Worm (Caenorhabditis elegans) whole organism, L4/young adult: ENCODE results near the gene Y73C8C.8.

Source experiments
- dao-5 ChIP-seq: sonication (generic microtip); optimal IDR thresholded peaks from 2 replicates; lab custom pipeline; 2016; ENCODE audit warnings: missing genotype, missing genetic modification characterization, moderate library complexity, missing compliant biosample characterization
- him-1 ChIP-seq: sonication (generic microtip); optimal IDR thresholded peaks from 2 replicates; lab custom pipeline; 2016; ENCODE audit warnings: missing genotype, missing genetic modification reagents, missing genetic modification characterization, missing compliant biosample characterization

DNA sequence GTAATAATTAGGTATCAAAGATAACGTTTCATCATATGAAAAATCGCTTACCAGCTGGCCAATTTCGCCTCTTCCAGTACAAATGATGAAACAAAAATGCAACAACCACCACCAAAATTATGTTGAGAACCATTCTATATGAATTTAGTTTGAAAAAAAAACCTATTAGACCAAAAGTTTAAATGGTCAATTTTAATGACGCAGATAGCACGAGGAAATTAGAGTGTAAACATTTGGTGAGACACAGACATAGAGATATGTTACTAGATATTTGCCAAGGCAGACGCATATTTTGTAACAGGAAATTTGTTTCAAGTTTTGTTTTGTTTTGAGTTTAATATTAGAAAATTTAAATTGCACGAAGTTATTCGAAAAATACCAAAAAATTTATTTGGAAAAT, 19.3 kb downstream of the Y73C8C.8 start, which contains the start of gene cyp-33C9:
- no peak for TF ChIP-seq dao-5 (tag; lab: Kevin White, UChicago)
- no peak for TF ChIP-seq him-1 (tag; lab: Kevin White, UChicago)
